Fruit fly (Drosophila melanogaster) whole organism, embryonic: ENCODE results near the gene aln.

ENCODE experiments used
- Aef1 ChIP-seq: fragments of 200-800 bp; sonication (Bioruptor generic); IDR thresholded peaks from 3 replicates; pipeline ENCODE4 v1.3.6; 2022; ENCODE audit warnings: missing biosample characterization, missing genetic modification characterization
- CG10543 ChIP-seq: fragments of 200-800 bp; sonication (Bioruptor generic); optimal IDR thresholded peaks from 3 replicates; lab custom pipeline; 2017; ENCODE audit warnings: missing biosample characterization, mild to moderate bottlenecking, missing genetic modification characterization, moderate library complexity
- CG10979 ChIP-seq: fragments of 200-800 bp; sonication (Bioruptor generic); optimal IDR thresholded peaks from 2 replicates; lab custom pipeline; 2018; ENCODE audit warnings: missing biosample characterization, mild to moderate bottlenecking, missing genetic modification characterization, moderate library complexity
- CG12219 ChIP-seq: fragments of 200-800 bp; sonication (Bioruptor generic); optimal IDR thresholded peaks from 3 replicates; lab custom pipeline; 2018; ENCODE audit warnings: missing biosample characterization, mild to moderate bottlenecking, missing genetic modification characterization
- CG12236 ChIP-seq: fragments of 200-800 bp; sonication (Bioruptor generic); optimal IDR thresholded peaks from 2 replicates; lab custom pipeline; 2016; ENCODE audit warnings: missing biosample characterization, missing genetic modification characterization
- CG1233 ChIP-seq: fragments of 200-800 bp; sonication (Bioruptor generic); optimal IDR thresholded peaks from 4 replicates; lab custom pipeline; 2018; ENCODE audit warnings: missing biosample characterization, mild to moderate bottlenecking, missing genetic modification characterization
- CG13424 ChIP-seq: fragments of 200-800 bp; sonication (Bioruptor generic); optimal IDR thresholded peaks from 2 replicates; lab custom pipeline; 2019; ENCODE audit warnings: missing biosample characterization, mild to moderate bottlenecking, missing genetic modification characterization, moderate library complexity
- CG14441 ChIP-seq: fragments of 200-800 bp; sonication (Bioruptor generic); IDR thresholded peaks from 2 replicates; pipeline ENCODE4 v1.3.6; 2022; ENCODE audit warnings: missing biosample characterization, missing genetic modification characterization
- CG15514 ChIP-seq: fragments of 200-800 bp; sonication (Bioruptor generic); optimal IDR thresholded peaks from 3 replicates; lab custom pipeline; 2017; ENCODE audit warnings: missing biosample characterization, missing genetic modification characterization, mild to moderate bottlenecking, moderate library complexity, missing genetic modification reagents
- CG16863 ChIP-seq: fragments of 200-800 bp; sonication (Bioruptor generic); optimal IDR thresholded peaks from 3 replicates; lab custom pipeline; 2016; ENCODE audit warnings: missing biosample characterization, missing genetic modification characterization
- CG3163 ChIP-seq: fragments of 200-800 bp; sonication (Bioruptor generic); optimal IDR thresholded peaks from 3 replicates; lab custom pipeline; 2016; ENCODE audit warnings: missing biosample characterization, missing genetic modification characterization
- CG32772 ChIP-seq: fragments of 200-800 bp; sonication (Bioruptor generic); IDR thresholded peaks from 2 replicates; pipeline ENCODE4 v1.3.6; 2022; ENCODE audit warnings: missing biosample characterization, missing genetic modification characterization
- CG3726 ChIP-seq: fragments of 200-800 bp; sonication (Bioruptor generic); IDR thresholded peaks from 3 replicates; pipeline ENCODE4, ENCODE4 v1.3.6; 2022; ENCODE audit warnings: missing biosample characterization, missing genetic modification characterization
- CG3847 ChIP-seq: fragments of 200-800 bp; sonication (Bioruptor generic); IDR thresholded peaks from 2 replicates; pipeline ENCODE4 v1.3.6; 2022; ENCODE audit warnings: missing biosample characterization, missing genetic modification characterization
- CG6175 ChIP-seq: fragments of 200-800 bp; sonication (Bioruptor generic); IDR thresholded peaks from 3 replicates; pipeline ENCODE4 v1.3.6; 2022; ENCODE audit warnings: missing biosample characterization, missing genetic modification characterization
- CG7839 ChIP-seq: fragments of 200-800 bp; sonication (Bioruptor generic); optimal IDR thresholded peaks from 3 replicates; lab custom pipeline; 2018; ENCODE audit warnings: missing biosample characterization, mild to moderate bottlenecking, missing genetic modification characterization, moderate library complexity
- CG8290 ChIP-seq, 3 experiments: fragments of 200-800 bp; sonication (Bioruptor generic); optimal IDR thresholded peaks; 2 replicates each; lab custom pipeline; 2016 to 2019; ENCODE audit warnings: missing biosample characterization in 3 of 3, missing genetic modification characterization in 3 of 3, mild to moderate bottlenecking in 2 of 3, moderate library complexity in 1 of 3
- CG8765 ChIP-seq: fragments of 200-800 bp; sonication (Bioruptor generic); IDR thresholded peaks from 2 replicates; pipeline ENCODE4 v1.3.6; 2022; ENCODE audit warnings: missing biosample characterization, missing genetic modification characterization
- CG9215 ChIP-seq: fragments of 200-800 bp; sonication (Bioruptor generic); IDR thresholded peaks from 2 replicates; pipeline ENCODE4 v1.3.6; 2022; ENCODE audit warnings: missing biosample characterization, missing genetic modification characterization
- CG9727 ChIP-seq: fragments of 200-800 bp; sonication (Bioruptor generic); optimal IDR thresholded peaks from 3 replicates; lab custom pipeline; 2017; ENCODE audit warnings: missing biosample characterization, mild to moderate bottlenecking, missing genetic modification characterization
- D ChIP-seq, 2 experiments: fragments of 200-800 bp in 1 of 2; fragments of >200 bp in 1 of 2; sonication (Bioruptor generic) in 1 of 2; optimal IDR thresholded peaks; 2 replicates in 1 of 2; 3 replicates in 1 of 2; lab custom pipeline; 2017; ENCODE audit warnings: mild to moderate bottlenecking in 1 of 2, missing biosample characterization in 1 of 2, missing genetic modification characterization in 1 of 2, missing genetic modification reagents in 1 of 2
- D19A ChIP-seq: fragments of 200-800 bp; optimal IDR thresholded peaks from 3 replicates; lab custom pipeline; 2019; ENCODE audit warnings: missing biosample characterization, mild to moderate bottlenecking, missing genetic modification characterization, moderate library complexity
- D19B ChIP-seq: fragments of 200-800 bp; sonication (Bioruptor generic); optimal IDR thresholded peaks from 2 replicates; lab custom pipeline; 2017; ENCODE audit warnings: missing biosample characterization, mild to moderate bottlenecking, missing genetic modification characterization
- Fer2 ChIP-seq: fragments of 200-800 bp; sonication (Bioruptor generic); optimal IDR thresholded peaks from 2 replicates; lab custom pipeline; 2018; ENCODE audit warnings: missing biosample characterization, mild to moderate bottlenecking, missing genetic modification characterization, moderate library complexity
- HHEX ChIP-seq: fragments of 200-800 bp; sonication (Bioruptor generic); optimal IDR thresholded peaks from 3 replicates; lab custom pipeline; 2017; ENCODE audit warnings: missing biosample characterization, mild to moderate bottlenecking, missing genetic modification characterization, missing genetic modification reagents
- Hand ChIP-seq: fragments of 200-800 bp; sonication (Bioruptor generic); optimal IDR thresholded peaks from 2 replicates; lab custom pipeline; 2017; ENCODE audit warnings: mild to moderate bottlenecking, missing biosample characterization, missing genetic modification reagents, missing genetic modification characterization
- Hr39 ChIP-seq: fragments of >200 bp; optimal IDR thresholded peaks from 2 replicates; lab custom pipeline; 2017
- Jarid2 ChIP-seq: fragments of 200-800 bp; sonication (Bioruptor generic); optimal IDR thresholded peaks from 3 replicates; lab custom pipeline; 2017; ENCODE audit warnings: mild to moderate bottlenecking, missing biosample characterization, missing genetic modification reagents, missing genetic modification characterization
- MTF-1 ChIP-seq: fragments of 200-800 bp; sonication (Bioruptor generic); optimal IDR thresholded peaks from 2 replicates; lab custom pipeline; 2018; ENCODE audit warnings: missing biosample characterization, mild to moderate bottlenecking, missing genetic modification characterization, borderline replicate concordance
- Max ChIP-seq: fragments of 200-800 bp; sonication (Bioruptor generic); optimal IDR thresholded peaks from 2 replicates; lab custom pipeline; 2016; ENCODE audit warnings: missing biosample characterization, mild to moderate bottlenecking, missing genetic modification characterization
- al ChIP-seq: fragments of 200-800 bp; sonication (Bioruptor generic); IDR thresholded peaks from 2 replicates; pipeline ENCODE4 v1.3.6; 2022; ENCODE audit warnings: missing biosample characterization, missing genetic modification characterization
- ci ChIP-seq: fragments of 200-800 bp; sonication (Bioruptor generic); IDR thresholded peaks from 3 replicates; pipeline ENCODE4 v1.3.6; 2022; ENCODE audit warnings: missing biosample characterization, missing genetic modification characterization
- ewg ChIP-seq: fragments of 200-800 bp; sonication (Bioruptor generic); optimal IDR thresholded peaks from 3 replicates; lab custom pipeline; 2017; ENCODE audit warnings: mild to moderate bottlenecking, missing biosample characterization, missing genetic modification reagents, missing genetic modification characterization
- gfzf ChIP-seq: fragments of 200-800 bp; sonication (Bioruptor generic); optimal IDR thresholded peaks from 2 replicates; lab custom pipeline; 2016; ENCODE audit warnings: missing biosample characterization, mild to moderate bottlenecking, missing genetic modification characterization, moderate library complexity
- grau ChIP-seq: fragments of 200-800 bp; optimal IDR thresholded peaks from 3 replicates; lab custom pipeline; 2019; ENCODE audit warnings: missing biosample characterization, mild to moderate bottlenecking, missing genetic modification characterization, moderate library complexity
- h ChIP-seq: fragments of >200 bp; optimal IDR thresholded peaks from 2 replicates; lab custom pipeline; 2017
- insv ChIP-seq, 2 experiments: fragments of 200-800 bp; sonication (Bioruptor generic); optimal IDR thresholded peaks; 3 replicates each; lab custom pipeline; 2016 to 2018; ENCODE audit warnings: missing biosample characterization in 2 of 2, missing genetic modification characterization in 2 of 2
- klu ChIP-seq: fragments of 200-800 bp; sonication (Bioruptor generic); IDR thresholded peaks from 2 replicates; pipeline ENCODE4 v1.3.6; 2022; ENCODE audit warnings: missing biosample characterization, missing genetic modification characterization
- kni ChIP-seq: fragments of 200-800 bp; sonication (Bioruptor generic); optimal IDR thresholded peaks from 3 replicates; lab custom pipeline; 2017; ENCODE audit warnings: mild to moderate bottlenecking, missing biosample characterization, missing genetic modification reagents, missing genetic modification characterization
- lbe ChIP-seq: fragments of 200-800 bp; sonication (Bioruptor generic); optimal IDR thresholded peaks from 2 replicates; lab custom pipeline; 2016; ENCODE audit warnings: missing biosample characterization, mild to moderate bottlenecking, missing genetic modification characterization
- nerfin-1 ChIP-seq: fragments of 200-800 bp; sonication (Bioruptor generic); optimal IDR thresholded peaks from 3 replicates; lab custom pipeline; 2019; ENCODE audit warnings: missing biosample characterization, mild to moderate bottlenecking, missing genetic modification characterization, moderate library complexity
- nmo ChIP-seq: fragments of 200-800 bp; sonication (Bioruptor generic); optimal IDR thresholded peaks from 2 replicates; lab custom pipeline; 2018; ENCODE audit warnings: missing biosample characterization, mild to moderate bottlenecking, missing genetic modification characterization, moderate library complexity
- nom ChIP-seq: fragments of 200-800 bp; sonication (Bioruptor generic); optimal IDR thresholded peaks from 2 replicates; lab custom pipeline; 2017; ENCODE audit warnings: missing biosample characterization, missing genetic modification characterization, mild to moderate bottlenecking, moderate library complexity, missing genetic modification reagents
- ro ChIP-seq: fragments of 200-800 bp; sonication (Bioruptor generic); IDR thresholded peaks from 2 replicates; pipeline ENCODE4 v1.3.6; 2022; ENCODE audit warnings: missing biosample characterization, missing genetic modification characterization
- salm ChIP-seq: fragments of 200-800 bp; sonication (Bioruptor generic); optimal IDR thresholded peaks from 2 replicates; lab custom pipeline; 2018; ENCODE audit warnings: missing biosample characterization, mild to moderate bottlenecking, missing genetic modification characterization
- sim ChIP-seq: fragments of 200-800 bp; sonication (Bioruptor generic); IDR thresholded peaks from 2 replicates; pipeline ENCODE4 v1.3.6; 2022; ENCODE audit warnings: missing biosample characterization, missing genetic modification characterization
- sna ChIP-seq: fragments of 200-800 bp; sonication (Bioruptor generic); IDR thresholded peaks from 2 replicates; pipeline ENCODE4 v1.3.6; 2022; ENCODE audit warnings: missing biosample characterization, missing genetic modification characterization; ENCODE audit not compliant: partially characterized antibody
- sug ChIP-seq: fragments of 200-800 bp; optimal IDR thresholded peaks from 2 replicates; lab custom pipeline; 2019; ENCODE audit warnings: missing biosample characterization, mild to moderate bottlenecking, missing genetic modification characterization, moderate library complexity
- tna ChIP-seq: fragments of 200-800 bp; sonication (Bioruptor generic); IDR thresholded peaks from 2 replicates; pipeline ENCODE4 v1.3.6; 2022; ENCODE audit warnings: missing biosample characterization, missing genetic modification characterization; ENCODE audit not compliant: partially characterized antibody

aln gene

dm6 chr3L:959188-959868 is 34.5 kb upstream of the aln start (continued):
- TF ChIP-seq Jarid2 (GFP tag; lab: Kevin White, UChicago) (peak; percentile 71), Fer2 (tag; lab: Kevin White, UChicago) (no peak), ewg (no peak), CG12219 (GFP tag; lab: Kevin White, UChicago) (no peak), nom (GFP tag; lab: Kevin White, UChicago) (peak; percentile 8), ro (GFP tag; lab: Robert Waterston, UW) (no peak), D (optimal IDR thresholded peaks at IDR 0.05; lab: Kevin White, UChicago) (no peak), D (GFP tag; optimal IDR thresholded peaks at IDR 0.05; lab: Kevin White, UChicago) (no peak), CG7839 (tag; lab: Kevin White, UChicago) (no peak), CG15514 (GFP tag; lab: Kevin White, UChicago) (peak; percentile 1), CG32772 (no peak), Max (GFP tag; lab: Kevin White, UChicago) (no peak), klu (GFP tag; lab: Robert Waterston, UW) (no peak), ci (0 out of 3 replicates have a peak, but pooled peaks have one; percentile 13), Hr39 (lab: Kevin White, UChicago) (no peak), CG10979 (no peak), Aef1 (GFP tag; lab: Robert Waterston, UW) (no peak), MTF-1 (GFP tag; lab: Kevin White, UChicago) (no peak), CG9727 (GFP tag; lab: Kevin White, UChicago) (no peak), CG14441 (GFP tag; lab: Robert Waterston, UW) (no peak), CG8765 (no peak), nerfin-1 (peak; percentile 2), insv (GFP tag; optimal IDR thresholded peaks at IDR 0.05; lab: Kevin White, UChicago) (no peak), grau (tag; lab: Kevin White, UChicago) (no peak), D19B (GFP tag; lab: Kevin White, UChicago) (no peak), CG3726 (GFP tag; lab: Robert Waterston, UW) (no peak), Hand (no peak), D19A (peak; percentile 81), sim (GFP tag; lab: Robert Waterston, UW) (no peak), gfzf (GFP tag; lab: Kevin White, UChicago) (no peak), tna (GFP tag; lab: Robert Waterston, UW) (no peak), salm (tag; lab: Kevin White, UChicago) (no peak), CG1233 (GFP tag; lab: Kevin White, UChicago) (no peak), HHEX (no peak), CG10543 (peak; percentile 5), CG16863 (GFP tag; lab: Kevin White, UChicago) (no peak), CG3847 (GFP tag; lab: Robert Waterston, UW) (no peak), CG9215 (GFP tag; lab: Robert Waterston, UW) (no peak), sna (no peak), kni (peak; percentile 13), lbe (GFP tag; lab: Kevin White, UChicago) (no peak), h (no peak), CG6175 (GFP tag; lab: Robert Waterston, UW) (no peak), nmo (no peak), CG8290 (GFP tag; optimal IDR thresholded peaks at IDR 0.05; lab: Kevin White, UChicago) (no peak), CG8290 (tag; optimal IDR thresholded peaks at IDR 0.05; lab: Kevin White, UChicago) (no peak), sug (tag; lab: Kevin White, UChicago) (peak; percentile 58), CG3163 (GFP tag; lab: Kevin White, UChicago) (peak; percentile 12), al (GFP tag; lab: Robert Waterston, UW) (no peak), CG13424 (tag; lab: Kevin White, UChicago) (no peak), CG12236 (GFP tag; lab: Kevin White, UChicago) (no peak)
